Worm (Caenorhabditis elegans): Measurements from ENCODE around the gene oac-46.
A peak's percentile ranks its signal among the peaks of the same experiment; 100 is the strongest.

ce11 chrII:8899357-8899748 lies 47.5 kb upstream of the oac-46 start:
- TF ChIP-seq ceh-34 (tag; optimal IDR thresholded peaks at IDR 0.05): peak; percentile 24
- TF ChIP-seq T23F11.4 (GFP tag; optimal IDR thresholded peaks at IDR 0.05): no peak
- TF ChIP-seq ceh-22 (tag; optimal IDR thresholded peaks at IDR 0.05): no peak
- no peak for TF ChIP-seq fkh-10 (GFP tag; optimal IDR thresholded peaks at IDR 0.05)
- TF ChIP-seq hlh-6 (tag; optimal IDR thresholded peaks at IDR 0.05): no peak
- no peak for TF ChIP-seq nfya-1 (tag; optimal IDR thresholded peaks at IDR 0.05)
- TF ChIP-seq ama-1 (optimal IDR thresholded peaks at IDR 0.05): no peak
- no peak for TF ChIP-seq nhr-11 (tag; optimal IDR thresholded peaks at IDR 0.05)
